Fruit fly (Drosophila melanogaster) whole organism, embryonic: ENCODE data around the gene Rpt5.

Source experiments
- CG10209 ChIP-seq: fragments of 200-800 bp; sonication (Bioruptor generic); optimal IDR thresholded peaks from 3 replicates; lab custom pipeline; 2017; ENCODE audit warnings: missing biosample characterization, mild to moderate bottlenecking, missing genetic modification characterization, missing genetic modification reagents
- CG11695 ChIP-seq: fragments of 200-800 bp; sonication (Bioruptor generic); IDR thresholded peaks from 3 replicates; pipeline ENCODE4 v1.3.6; 2022; ENCODE audit warnings: missing biosample characterization, missing genetic modification characterization
- CG12236 ChIP-seq: fragments of 200-800 bp; sonication (Bioruptor generic); optimal IDR thresholded peaks from 2 replicates; lab custom pipeline; 2016; ENCODE audit warnings: missing biosample characterization, missing genetic modification characterization
- CG13287 ChIP-seq: fragments of 200-800 bp; sonication (Bioruptor generic); IDR thresholded peaks from 2 replicates; pipeline ENCODE4 v1.3.6; 2022; ENCODE audit warnings: missing biosample characterization, missing genetic modification characterization; ENCODE audit not compliant: partially characterized antibody
- CG16815 ChIP-seq: fragments of 200-800 bp; sonication (Bioruptor generic); optimal IDR thresholded peaks from 3 replicates; lab custom pipeline; 2017; ENCODE audit warnings: missing biosample characterization, mild to moderate bottlenecking, missing genetic modification characterization
- CG17186 ChIP-seq: fragments of 200-800 bp; sonication (Bioruptor generic); optimal IDR thresholded peaks from 3 replicates; lab custom pipeline; 2017; ENCODE audit warnings: missing biosample characterization, missing genetic modification reagents, missing genetic modification characterization
- CG17568 ChIP-seq: fragments of 200-800 bp; sonication (Bioruptor generic); optimal IDR thresholded peaks from 2 replicates; lab custom pipeline; 2018; ENCODE audit warnings: missing biosample characterization, mild to moderate bottlenecking, missing genetic modification characterization, moderate library complexity
- CG18262 ChIP-seq: fragments of 200-800 bp; optimal IDR thresholded peaks from 3 replicates; lab custom pipeline; 2019; ENCODE audit warnings: missing biosample characterization, mild to moderate bottlenecking, missing genetic modification characterization, moderate library complexity
- CG2199 ChIP-seq: fragments of 200-800 bp; sonication (Bioruptor generic); IDR thresholded peaks from 3 replicates; pipeline ENCODE4 v1.3.6; 2022; ENCODE audit warnings: missing biosample characterization, missing genetic modification characterization
- CG2678 ChIP-seq: fragments of 200-800 bp; sonication (Bioruptor generic); optimal IDR thresholded peaks from 3 replicates; lab custom pipeline; 2019; ENCODE audit warnings: missing biosample characterization, mild to moderate bottlenecking, missing genetic modification characterization, moderate library complexity
- CG3281 ChIP-seq: fragments of 200-800 bp; sonication (Bioruptor generic); optimal IDR thresholded peaks from 3 replicates; lab custom pipeline; 2017; ENCODE audit warnings: missing biosample characterization, mild to moderate bottlenecking, missing genetic modification characterization
- CG33557 ChIP-seq: fragments of 200-800 bp; sonication (Bioruptor generic); optimal IDR thresholded peaks from 2 replicates; lab custom pipeline; 2019; ENCODE audit warnings: missing biosample characterization, mild to moderate bottlenecking, missing genetic modification characterization, moderate library complexity
- CG34224 ChIP-seq: fragments of 200-800 bp; sonication (Bioruptor generic); IDR thresholded peaks from 3 replicates; pipeline ENCODE4 v1.3.6; 2022; ENCODE audit warnings: missing biosample characterization, missing genetic modification characterization; ENCODE audit not compliant: partially characterized antibody
- CG3847 ChIP-seq: fragments of 200-800 bp; sonication (Bioruptor generic); IDR thresholded peaks from 2 replicates; pipeline ENCODE4 v1.3.6; 2022; ENCODE audit warnings: missing biosample characterization, missing genetic modification characterization
- CG3995 ChIP-seq: fragments of 200-800 bp; sonication (Bioruptor generic); optimal IDR thresholded peaks from 3 replicates; lab custom pipeline; 2016; ENCODE audit warnings: missing biosample characterization, missing genetic modification characterization
- CG4730 ChIP-seq: fragments of 200-800 bp; sonication (Bioruptor generic); IDR thresholded peaks from 2 replicates; pipeline ENCODE4 v1.3.6; 2022; ENCODE audit warnings: missing biosample characterization, missing genetic modification characterization
- CG4854 ChIP-seq: fragments of 200-800 bp; sonication (Bioruptor generic); optimal IDR thresholded peaks from 2 replicates; lab custom pipeline; 2016; ENCODE audit warnings: missing biosample characterization, missing genetic modification characterization, inconsistent platforms
- CG6254 ChIP-seq: fragments of 200-800 bp; sonication (Bioruptor generic); optimal IDR thresholded peaks from 3 replicates; lab custom pipeline; 2017; ENCODE audit warnings: mild to moderate bottlenecking, missing biosample characterization, missing genetic modification reagents, missing genetic modification characterization
- CG7963 ChIP-seq: fragments of 200-800 bp; sonication (Bioruptor generic); IDR thresholded peaks from 3 replicates; pipeline ENCODE4 v1.3.6; 2022; ENCODE audit warnings: missing biosample characterization, missing genetic modification characterization; ENCODE audit not compliant: partially characterized antibody
- CG9437 ChIP-seq: fragments of 200-800 bp; sonication (Bioruptor generic); optimal IDR thresholded peaks from 2 replicates; lab custom pipeline; 2018; ENCODE audit warnings: missing biosample characterization, mild to moderate bottlenecking, missing genetic modification characterization
- CG9876 ChIP-seq: fragments of 200-800 bp; sonication (Bioruptor generic); optimal IDR thresholded peaks from 2 replicates; lab custom pipeline; 2016; ENCODE audit warnings: missing biosample characterization, missing genetic modification characterization
- Doc3 ChIP-seq: fragments of 200-800 bp; sonication (Bioruptor generic); IDR thresholded peaks from 3 replicates; pipeline ENCODE4 v1.3.6; 2022; ENCODE audit warnings: missing biosample characterization, missing genetic modification characterization; ENCODE audit not compliant: partially characterized antibody
- Fer3 ChIP-seq: fragments of 200-800 bp; sonication (Bioruptor generic); optimal IDR thresholded peaks from 2 replicates; lab custom pipeline; 2018; ENCODE audit warnings: missing biosample characterization, mild to moderate bottlenecking, missing genetic modification characterization, moderate library complexity
- HmgZ ChIP-seq: fragments of 200-800 bp; sonication (Bioruptor generic); optimal IDR thresholded peaks from 2 replicates; lab custom pipeline; 2018; ENCODE audit warnings: missing biosample characterization, mild to moderate bottlenecking, missing genetic modification characterization
- Hr3 ChIP-seq: fragments of 200-800 bp; sonication (Bioruptor generic); optimal IDR thresholded peaks from 3 replicates; lab custom pipeline; 2016; ENCODE audit warnings: missing biosample characterization, missing genetic modification characterization
- Lim3 ChIP-seq: fragments of 200-800 bp; sonication (Bioruptor generic); IDR thresholded peaks from 2 replicates; pipeline ENCODE4 v1.3.6; 2022; ENCODE audit warnings: missing biosample characterization, missing genetic modification characterization
- MBD-R2 ChIP-seq: fragments of 200-800 bp; sonication (Bioruptor generic); IDR thresholded peaks from 2 replicates; pipeline ENCODE4 v1.3.6; 2022; ENCODE audit warnings: missing biosample characterization, missing genetic modification characterization
- Mad ChIP-seq: fragments of 200-800 bp; sonication (Bioruptor generic); optimal IDR thresholded peaks from 2 replicates; lab custom pipeline; 2016; ENCODE audit warnings: missing biosample characterization, missing genetic modification characterization
- Nf-YC ChIP-seq: fragments of 200-800 bp; optimal IDR thresholded peaks from 3 replicates; lab custom pipeline; 2019; ENCODE audit warnings: missing biosample characterization, mild to moderate bottlenecking, missing genetic modification characterization, moderate library complexity
- NfI ChIP-seq: fragments of 200-800 bp; sonication (Bioruptor generic); optimal IDR thresholded peaks from 3 replicates; lab custom pipeline; 2018; ENCODE audit warnings: missing biosample characterization, mild to moderate bottlenecking, missing genetic modification characterization, moderate library complexity
- cas ChIP-seq: fragments of 200-800 bp; sonication (Bioruptor generic); IDR thresholded peaks from 2 replicates; pipeline ENCODE4 v1.3.6; 2022; ENCODE audit warnings: missing biosample characterization, missing genetic modification characterization
- crp ChIP-seq, 2 experiments: fragments of 200-800 bp; sonication (Bioruptor generic); optimal IDR thresholded peaks; 2 replicates in 1 of 2; 3 replicates in 1 of 2; lab custom pipeline; 2017; ENCODE audit warnings: missing biosample characterization in 2 of 2, missing genetic modification characterization in 2 of 2, mild to moderate bottlenecking in 1 of 2, moderate library complexity in 1 of 2
- dpn ChIP-seq, 2 experiments: fragments of 200-800 bp; sonication (Bioruptor generic); optimal IDR thresholded peaks; 3 replicates each; lab custom pipeline; 2016; ENCODE audit warnings: missing biosample characterization in 2 of 2, missing genetic modification characterization in 2 of 2
- gcm ChIP-seq: fragments of 200-800 bp; sonication (Bioruptor generic); optimal IDR thresholded peaks from 2 replicates; lab custom pipeline; 2019; ENCODE audit warnings: missing biosample characterization, mild to moderate bottlenecking, missing genetic modification characterization, moderate library complexity
- grau ChIP-seq: fragments of 200-800 bp; optimal IDR thresholded peaks from 3 replicates; lab custom pipeline; 2019; ENCODE audit warnings: missing biosample characterization, mild to moderate bottlenecking, missing genetic modification characterization, moderate library complexity
- jing ChIP-seq: fragments of 200-800 bp; sonication (Bioruptor generic); optimal IDR thresholded peaks from 2 replicates; lab custom pipeline; 2018; ENCODE audit warnings: missing biosample characterization, mild to moderate bottlenecking, missing genetic modification characterization
- kni ChIP-seq: fragments of 200-800 bp; sonication (Bioruptor generic); optimal IDR thresholded peaks from 3 replicates; lab custom pipeline; 2017; ENCODE audit warnings: mild to moderate bottlenecking, missing biosample characterization, missing genetic modification reagents, missing genetic modification characterization
- knrl ChIP-seq: fragments of 200-800 bp; sonication (Bioruptor generic); IDR thresholded peaks from 3 replicates; pipeline ENCODE4 v1.3.6; 2022; ENCODE audit warnings: missing biosample characterization, missing genetic modification characterization; ENCODE audit not compliant: partially characterized antibody
- lilli ChIP-seq: fragments of 200-800 bp; sonication (Bioruptor generic); optimal IDR thresholded peaks from 3 replicates; lab custom pipeline; 2016; ENCODE audit warnings: missing biosample characterization, missing genetic modification characterization
- nerfin-2 ChIP-seq: fragments of 200-800 bp; sonication (Bioruptor generic); IDR thresholded peaks from 2 replicates; pipeline ENCODE4 v1.3.6; 2022; ENCODE audit warnings: missing biosample characterization, missing genetic modification characterization; ENCODE audit not compliant: partially characterized antibody
- onecut ChIP-seq: fragments of 200-800 bp; sonication (Bioruptor generic); IDR thresholded peaks from 2 replicates; pipeline ENCODE4 v1.3.6; 2022; ENCODE audit warnings: missing biosample characterization, missing genetic modification characterization
- pnt ChIP-seq: fragments of 200-800 bp; sonication (Bioruptor generic); optimal IDR thresholded peaks from 3 replicates; lab custom pipeline; 2016; ENCODE audit warnings: missing biosample characterization, missing genetic modification characterization
- rib ChIP-seq: fragments of 200-800 bp; sonication (Bioruptor generic); IDR thresholded peaks from 2 replicates; pipeline ENCODE4 v1.3.6; 2022; ENCODE audit warnings: missing biosample characterization, missing genetic modification characterization
- sens ChIP-seq: fragments of 200-800 bp; sonication (Bioruptor generic); peaks from one replicate; lab custom pipeline; 2016; ENCODE audit warnings: missing biosample characterization, missing genetic modification characterization
- shn ChIP-seq: fragments of 200-800 bp; sonication (Bioruptor generic); optimal IDR thresholded peaks from 3 replicates; lab custom pipeline; 2016; ENCODE audit warnings: missing biosample characterization, missing genetic modification characterization
- toy ChIP-seq: fragments of 200-800 bp; sonication (Bioruptor generic); IDR thresholded peaks from 2 replicates; pipeline ENCODE4 v1.3.6; 2022; ENCODE audit warnings: missing biosample characterization, missing genetic modification characterization
- trh ChIP-seq: fragments of 200-800 bp; sonication (Bioruptor generic); optimal IDR thresholded peaks from 2 replicates; lab custom pipeline; 2016; ENCODE audit warnings: missing biosample characterization, missing genetic modification characterization
- usp ChIP-seq: fragments of >200 bp; optimal IDR thresholded peaks from 2 replicates; lab custom pipeline; 2017; ENCODE audit warnings: missing biosample characterization, missing genetic modification characterization
- vfl ChIP-seq: fragments of 200-800 bp; sonication (Bioruptor generic); optimal IDR thresholded peaks from 2 replicates; lab custom pipeline; 2016; ENCODE audit warnings: missing biosample characterization, missing genetic modification characterization
- zfh1 ChIP-seq: fragments of 200-800 bp; sonication (Bioruptor generic); IDR thresholded peaks from 3 replicates; pipeline ENCODE4 v1.3.6; 2022; ENCODE audit warnings: missing biosample characterization, missing genetic modification characterization

Rpt5 gene

DNA sequence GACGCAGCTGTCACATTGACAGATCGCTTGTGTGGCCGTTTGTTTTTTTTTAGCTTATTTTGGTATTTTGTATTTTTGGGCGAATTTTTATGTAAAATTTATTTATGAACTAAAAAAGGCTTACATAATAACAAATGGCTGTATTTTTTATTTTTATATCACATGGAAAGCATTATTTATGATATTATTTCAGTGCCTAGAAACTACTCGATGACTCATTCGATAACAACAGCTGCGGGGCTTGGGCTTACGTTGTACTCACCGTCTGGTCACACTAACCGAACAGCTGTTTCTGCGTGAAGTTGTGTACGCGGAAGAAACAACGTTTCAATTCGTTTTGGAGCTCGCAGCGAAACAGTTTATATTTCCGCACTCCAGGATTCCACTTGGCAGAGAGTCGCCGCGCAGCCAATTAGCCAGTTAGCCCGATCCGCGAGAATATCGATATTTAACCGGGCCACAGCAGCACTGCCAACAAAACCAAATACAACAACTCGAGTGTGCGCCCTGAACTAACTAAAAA, 19.6 kb upstream of the Rpt5 start, which contains the start of the genes Hmgcr and Rpn9 (continued):
- TF ChIP-seq Fer3 (peak; percentile 3), vfl (GFP tag; lab: Kevin White, UChicago) (no peak), trh (GFP tag; lab: Kevin White, UChicago) (no peak), knrl (GFP tag; lab: Robert Waterston, UW) (peak; percentile 9; the same call in 1 of the 3 replicates), CG13287 (GFP tag; lab: Robert Waterston, UW) (peak; percentile 57; the same call in 1 of the 2 replicates), shn (GFP tag; lab: Kevin White, UChicago) (peak; percentile 27), CG7963 (0 out of 3 replicates have a peak, but pooled peaks have one; percentile 22), CG4854 (GFP tag; lab: Kevin White, UChicago) (no peak), grau (tag; lab: Kevin White, UChicago) (peak; percentile 26), CG11695 (GFP tag; lab: Robert Waterston, UW) (no peak), CG10209 (GFP tag; lab: Kevin White, UChicago) (no peak), CG17568 (no peak), kni (no peak), Hr3 (no peak), pnt (GFP tag; lab: Kevin White, UChicago) (no peak), CG2199 (no peak), Mad (GFP tag; lab: Kevin White, UChicago) (peak; percentile 31), dpn (GFP tag; optimal IDR thresholded peaks at IDR 0.05; lab: Kevin White, UChicago) (peak; percentile 14 to 24), CG16815 (GFP tag; lab: Kevin White, UChicago) (no peak), jing (GFP tag; lab: Kevin White, UChicago) (no peak), CG6254 (GFP tag; lab: Kevin White, UChicago) (no peak), zfh1 (GFP tag; lab: Robert Waterston, UW) (no peak), CG4730 (GFP tag; lab: Robert Waterston, UW) (no peak), lilli (GFP tag; lab: Kevin White, UChicago) (peak; percentile 13), CG34224 (GFP tag; lab: Robert Waterston, UW) (peak; percentile 38; the same call in 1 of the 3 replicates), MBD-R2 (peak; percentile 73), toy (no peak), CG3995 (GFP tag; lab: Kevin White, UChicago) (peak; percentile 24), nerfin-2 (no peak), Lim3 (no peak), sens (GFP tag; lab: Kevin White, UChicago) (peak; percentile 88), CG3847 (0 out of 2 replicates have a peak, but pooled peaks have one; percentile 9), CG2678 (tag; lab: Kevin White, UChicago) (no peak), Doc3 (no peak), CG9876 (no peak), cas (GFP tag; lab: Robert Waterston, UW) (no peak), HmgZ (tag; lab: Kevin White, UChicago) (peak; percentile 32), onecut (GFP tag; lab: Robert Waterston, UW) (peak; percentile 26; the same call in 1 of the 2 replicates), NfI (GFP tag; lab: Kevin White, UChicago) (peak; percentile 30), CG17186 (GFP tag; lab: Kevin White, UChicago) (peak; percentile 62), CG33557 (GFP tag; lab: Kevin White, UChicago) (peak; percentile 24), rib (GFP tag; lab: Robert Waterston, UW) (no peak), CG12236 (no peak), Nf-YC (tag; lab: Kevin White, UChicago) (peak; percentile 38), crp (GFP tag; optimal IDR thresholded peaks at IDR 0.05; lab: Kevin White, UChicago) (peak; percentile 85 to 98), CG3281 (GFP tag; lab: Kevin White, UChicago) (peak; percentile 2), usp (no peak), CG9437 (GFP tag; lab: Kevin White, UChicago) (peak; percentile 58), gcm (GFP tag; lab: Kevin White, UChicago) (peak; percentile 30), CG18262 (tag; lab: Kevin White, UChicago) (peak; percentile 24)
